Fruit fly (Drosophila melanogaster) whole organism: Measurements from ENCODE around the gene CG16824.

Experiments used
- Dll ChIP-seq: fragments of >200 bp; optimal IDR thresholded peaks from 2 replicates; lab custom pipeline; 2017
- usp ChIP-seq: fragments of >200 bp; optimal IDR thresholded peaks from 2 replicates; lab custom pipeline; 2017; ENCODE audit warnings: missing biosample characterization, missing genetic modification characterization, mixed read lengths

- TF ChIP-seq Dll (no peak), usp (GFP tag; lab: Kevin White, UChicago) (no peak)
Observed at dm6 chr2L:13305000-13305399, 12.2 kb downstream of the CG16824 start.
